Fruit fly (Drosophila melanogaster) S2 (cell line): ENCODE measurements around the gene Cdc7.

ENCODE experiments used
- CG8478 ChIP-seq: fragments of >200 bp; optimal IDR thresholded peaks from 2 replicates; lab custom pipeline; 2018
- CTCF ChIP-seq, 2 experiments: fragments of >200 bp; optimal IDR thresholded peaks; 2 replicates each; lab custom pipeline; 2018

DNA sequence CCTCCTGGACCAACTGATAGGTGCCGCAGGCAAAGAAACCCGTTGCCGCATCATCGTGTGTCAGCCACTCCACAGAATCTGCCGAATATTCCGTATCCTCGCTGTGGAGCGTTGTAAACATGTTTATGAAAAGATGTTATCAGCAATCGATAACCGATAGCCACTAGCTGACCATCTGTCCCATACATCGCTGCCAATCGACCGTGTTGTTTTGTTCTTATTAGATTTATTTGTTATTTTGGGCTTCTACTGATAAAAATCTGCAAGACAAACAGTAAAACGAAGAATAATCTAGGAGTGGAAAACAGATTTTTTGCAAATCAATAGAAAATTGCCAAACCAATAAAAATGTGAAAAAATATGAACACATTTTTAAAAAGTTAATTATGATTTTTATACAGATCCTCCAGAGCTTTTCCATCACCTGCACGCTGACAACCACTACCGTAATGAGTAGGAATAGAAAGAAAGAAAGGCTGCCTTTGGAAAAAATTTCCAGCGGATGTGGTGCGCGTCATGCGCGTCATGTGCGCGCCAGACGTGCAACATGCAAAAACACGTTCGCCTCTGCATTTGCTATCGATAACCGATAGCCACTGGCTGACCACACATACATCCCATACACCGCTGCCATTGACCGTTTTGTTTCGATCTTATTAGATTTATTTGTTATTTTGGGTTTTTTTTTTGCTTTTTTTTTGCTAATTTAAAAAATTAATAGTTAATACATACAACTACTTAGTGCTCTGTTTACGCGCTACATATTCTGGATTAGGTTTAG lies 34.5 kb downstream of the Cdc7 start, which contains the start of gene CG3184:
- TF ChIP-seq CG8478 (lab: Kevin White, UChicago), result no peak
- no peak for TF ChIP-seq CTCF (optimal IDR thresholded peaks at IDR 0.05; lab: Kevin White, UChicago)
